Worm (Caenorhabditis elegans) whole organism, young adult: ENCODE results near the gene Y62H9A.15.

Source experiments
- B0019.2 ChIP-seq: fragments of 200-800 bp; sonication (Bioruptor generic); conservative IDR thresholded peaks from 2 replicates; pipeline ENCODE4 v1.3.6; 2022; ENCODE audit warnings: missing genetic modification reagents, missing genetic modification characterization, missing compliant biosample characterization
- B0261.1 ChIP-seq: sonication (generic microtip); optimal IDR thresholded peaks from 2 replicates; lab custom pipeline; 2016; ENCODE audit warnings: mild to moderate bottlenecking, missing genetic modification characterization, moderate library complexity, missing compliant biosample characterization
- C06A6.2 ChIP-seq: fragments of 200-800 bp; sonication (Bioruptor generic); conservative IDR thresholded peaks from 2 replicates; pipeline ENCODE4 v1.3.6; 2022; ENCODE audit warnings: missing genetic modification characterization, missing compliant biosample characterization
- C17E4.6 ChIP-seq: fragments of 200-800 bp; sonication (Bioruptor generic); IDR thresholded peaks from 2 replicates; pipeline ENCODE4 v1.3.6; 2022; ENCODE audit warnings: missing genetic modification reagents, missing genetic modification characterization, missing compliant biosample characterization
- F22D6.2 ChIP-seq: sonication (generic microtip); optimal IDR thresholded peaks from 2 replicates; lab custom pipeline; 2016; ENCODE audit warnings: mild to moderate bottlenecking, missing genetic modification characterization, missing compliant biosample characterization
- F23B12.7 ChIP-seq: sonication (generic microtip); optimal IDR thresholded peaks from 2 replicates; lab custom pipeline; 2017; ENCODE audit warnings: missing genetic modification characterization, mild to moderate bottlenecking, missing compliant biosample characterization, antibody characterized with exemption, moderate library complexity; ENCODE audit not compliant: insufficient read depth
- F33H1.4 ChIP-seq: fragments of 200-800 bp; sonication (Bioruptor generic); IDR thresholded peaks from 2 replicates; pipeline ENCODE4 v1.3.6; 2022; ENCODE audit warnings: missing genetic modification reagents, missing genetic modification characterization, missing compliant biosample characterization
- F39B2.1 ChIP-seq: fragments of 200-800 bp; sonication (Bioruptor generic); IDR thresholded peaks from 2 replicates; pipeline ENCODE4 v1.3.6; 2022; ENCODE audit warnings: missing genetic modification reagents, missing genetic modification characterization, missing compliant biosample characterization
- F52B5.7 ChIP-seq: sonication (generic microtip); optimal IDR thresholded peaks from 2 replicates; lab custom pipeline; 2016; ENCODE audit warnings: mild to moderate bottlenecking, missing genetic modification characterization, missing compliant biosample characterization
- T26A5.8 ChIP-seq: sonication (generic microtip); optimal IDR thresholded peaks from 2 replicates; lab custom pipeline; 2016; ENCODE audit warnings: missing genetic modification characterization, missing compliant biosample characterization
- Y56A3A.18 ChIP-seq: fragments of 200-800 bp; sonication (Bioruptor generic); IDR thresholded peaks from 2 replicates; pipeline ENCODE4 v1.3.6; 2022; ENCODE audit warnings: missing genetic modification reagents, missing genetic modification characterization, missing compliant biosample characterization
- ama-1 ChIP-seq, 3 experiments: fragments of 150-350 bp in 1 of 3; sonication (generic microtip) in 2 of 3; optimal IDR thresholded peaks; 2 replicates each; lab custom pipeline; 2014 to 2018; ENCODE audit warnings: missing biosample characterization in 2 of 3, missing genetic modification characterization in 2 of 3, missing genetic modification reagents in 2 of 3
- aptf-3 ChIP-seq: fragments of 200-800 bp; sonication (Bioruptor generic); IDR thresholded peaks from 2 replicates; pipeline ENCODE4 v1.3.6; 2022; ENCODE audit warnings: missing genetic modification characterization, missing compliant biosample characterization
- attf-3 ChIP-seq: fragments of 200-800 bp; sonication (Bioruptor generic); conservative IDR thresholded peaks from 2 replicates; pipeline ENCODE4 v1.3.6; 2022; ENCODE audit warnings: missing genetic modification reagents, missing genetic modification characterization, missing compliant biosample characterization
- attf-5 ChIP-seq: fragments of 200-800 bp; sonication (Bioruptor generic); optimal IDR thresholded peaks from 2 replicates; lab custom pipeline; 2018; ENCODE audit warnings: mild to moderate bottlenecking, missing genetic modification characterization, missing compliant biosample characterization
- cebp-1 ChIP-seq, 2 experiments: fragments of 200-800 bp in 1 of 2; sonication (Bioruptor generic) in 1 of 2; sonication (generic microtip) in 1 of 2; IDR thresholded peaks in 1 of 2; optimal IDR thresholded peaks in 1 of 2; 2 replicates each; pipeline versions ENCODE4 v1.3.6 to Lab custom; 2017 to 2022; ENCODE audit warnings: missing compliant biosample characterization in 2 of 2, missing genetic modification characterization in 2 of 2, mild to moderate bottlenecking in 1 of 2, missing genetic modification reagents in 1 of 2, moderate library complexity in 1 of 2
- cebp-2 ChIP-seq: fragments of 200-800 bp; sonication (Bioruptor generic); IDR thresholded peaks from 2 replicates; pipeline ENCODE4 v1.3.6; 2022; ENCODE audit warnings: missing genetic modification characterization, missing compliant biosample characterization
- ceh-40 ChIP-seq: fragments of 200-800 bp; sonication (Bioruptor generic); IDR thresholded peaks from 2 replicates; pipeline ENCODE4 v1.3.6; 2022; ENCODE audit warnings: missing genetic modification characterization, missing compliant biosample characterization
- ceh-91 ChIP-seq: fragments of 200-800 bp; sonication (Bioruptor generic); IDR thresholded peaks from 2 replicates; pipeline ENCODE4 v1.3.6; 2022; ENCODE audit warnings: missing genetic modification reagents, missing genetic modification characterization, missing compliant biosample characterization
- chd-7 ChIP-seq: sonication (generic microtip); optimal IDR thresholded peaks from 2 replicates; lab custom pipeline; 2016; ENCODE audit warnings: mild to moderate bottlenecking, missing genetic modification characterization, moderate library complexity, missing compliant biosample characterization
- die-1 ChIP-seq: sonication (generic microtip); optimal IDR thresholded peaks from 2 replicates; lab custom pipeline; 2016; ENCODE audit warnings: missing genotype, mild to moderate bottlenecking, missing genetic modification characterization, missing compliant biosample characterization
- dox-1 ChIP-seq: fragments of 200-800 bp; sonication (Bioruptor generic); IDR thresholded peaks from 2 replicates; pipeline ENCODE4 v1.3.6; 2022; ENCODE audit warnings: missing genetic modification reagents, missing genetic modification characterization, missing compliant biosample characterization
- dpff-1 ChIP-seq: sonication (generic microtip); optimal IDR thresholded peaks from 2 replicates; lab custom pipeline; 2017; ENCODE audit warnings: mild to moderate bottlenecking, missing genetic modification characterization, missing compliant biosample characterization
- dpl-1 ChIP-seq: fragments of 150-350 bp; optimal IDR thresholded peaks from 2 replicates; lab custom pipeline; 2014; ENCODE audit warnings: missing biosample characterization, missing genetic modification reagents, missing genetic modification characterization
- egl-44 ChIP-seq: fragments of 200-800 bp; sonication (Bioruptor generic); IDR thresholded peaks from 2 replicates; pipeline ENCODE4 v1.3.6; 2022; ENCODE audit warnings: missing genetic modification reagents, missing genetic modification characterization, missing compliant biosample characterization
- gei-17 ChIP-seq: fragments of 200-800 bp; sonication (Bioruptor generic); optimal IDR thresholded peaks from 2 replicates; lab custom pipeline; 2018; ENCODE audit warnings: mild to moderate bottlenecking, missing genetic modification characterization, missing compliant biosample characterization
- hlh-12 ChIP-seq: sonication (generic microtip); optimal IDR thresholded peaks from 2 replicates; lab custom pipeline; 2016; ENCODE audit warnings: missing genetic modification characterization, missing compliant biosample characterization
- hlh-26 ChIP-seq: fragments of 200-800 bp; sonication (Bioruptor generic); conservative IDR thresholded peaks from 2 replicates; pipeline ENCODE4 v1.3.6; 2022; ENCODE audit warnings: missing genetic modification reagents, missing genetic modification characterization, missing compliant biosample characterization
- hmg-1.2 ChIP-seq: fragments of 200-800 bp; sonication (Bioruptor generic); IDR thresholded peaks from 2 replicates; pipeline ENCODE4 v1.3.6; 2022; ENCODE audit warnings: missing genetic modification reagents, missing genetic modification characterization, missing compliant biosample characterization
- lag-1 ChIP-seq: fragments of 200-800 bp; sonication (Bioruptor generic); IDR thresholded peaks from 2 replicates; pipeline ENCODE4 v1.3.6; 2022; ENCODE audit warnings: missing genetic modification reagents, missing genetic modification characterization, missing compliant biosample characterization
- lin-40 ChIP-seq: sonication (generic microtip); optimal IDR thresholded peaks from 2 replicates; lab custom pipeline; 2016; ENCODE audit warnings: missing genetic modification characterization, mild to moderate bottlenecking, missing compliant biosample characterization, missing genotype, missing genetic modification reagents
- lsy-27 ChIP-seq: sonication (generic microtip); optimal IDR thresholded peaks from 2 replicates; lab custom pipeline; 2017; ENCODE audit warnings: missing genetic modification characterization, mild to moderate bottlenecking, missing compliant biosample characterization, antibody characterized with exemption, missing genotype, borderline replicate concordance; ENCODE audit not compliant: insufficient read depth
- madf-10 ChIP-seq: sonication (generic microtip); optimal IDR thresholded peaks from 2 replicates; lab custom pipeline; 2016; ENCODE audit warnings: mild to moderate bottlenecking, missing genetic modification characterization, missing compliant biosample characterization
- madf-8 ChIP-seq: fragments of 200-800 bp; sonication (Bioruptor generic); conservative IDR thresholded peaks from 2 replicates; pipeline ENCODE4 v1.3.6; 2022; ENCODE audit warnings: missing genetic modification reagents, missing genetic modification characterization, missing compliant biosample characterization
- mxl-1 ChIP-seq: sonication (generic microtip); optimal IDR thresholded peaks from 2 replicates; lab custom pipeline; 2016; ENCODE audit warnings: missing genetic modification characterization, missing compliant biosample characterization
- nhr-27 ChIP-seq: fragments of 200-800 bp; sonication (Bioruptor generic); optimal IDR thresholded peaks from 2 replicates; lab custom pipeline; 2018; ENCODE audit warnings: mild to moderate bottlenecking, missing genetic modification characterization, moderate library complexity, missing compliant biosample characterization
- nhr-90 ChIP-seq: sonication (generic microtip); optimal IDR thresholded peaks from 2 replicates; lab custom pipeline; 2016; ENCODE audit warnings: missing genotype, mild to moderate bottlenecking, missing genetic modification characterization, missing compliant biosample characterization
- repo-1 ChIP-seq: sonication (generic microtip); optimal IDR thresholded peaks from 2 replicates; lab custom pipeline; 2017; ENCODE audit warnings: mild to moderate bottlenecking, missing genetic modification characterization, missing compliant biosample characterization
- sdz-38 ChIP-seq: sonication (generic microtip); optimal IDR thresholded peaks from 2 replicates; lab custom pipeline; 2016; ENCODE audit warnings: missing genotype, missing genetic modification characterization, missing compliant biosample characterization
- snpc-4 ChIP-seq, 5 experiments: fragments of 150-350 bp in 1 of 5; sonication (generic microtip) in 4 of 5; optimal IDR thresholded peaks; 2 replicates each; lab custom pipeline; 2014 to 2018; ENCODE audit warnings: missing genetic modification characterization in 5 of 5, missing biosample characterization in 3 of 5, antibody characterized with exemption in 2 of 5, mild to moderate bottlenecking in 2 of 5, missing compliant biosample characterization in 2 of 5, missing genotype in 2 of 5, moderate library complexity in 2 of 5, missing genetic modification reagents in 1 of 5
- sptf-2 ChIP-seq: fragments of 200-800 bp; sonication (Bioruptor generic); optimal IDR thresholded peaks from 2 replicates; lab custom pipeline; 2018; ENCODE audit warnings: mild to moderate bottlenecking, missing genetic modification characterization, missing compliant biosample characterization
- tbx-9 ChIP-seq: sonication (generic microtip); optimal IDR thresholded peaks from 2 replicates; lab custom pipeline; 2016; ENCODE audit warnings: borderline replicate concordance, missing genetic modification characterization, inconsistent platforms, missing compliant biosample characterization
- tlf-1 ChIP-seq: fragments of 200-800 bp; sonication (Bioruptor generic); optimal IDR thresholded peaks from 2 replicates; lab custom pipeline; 2018; ENCODE audit warnings: mild to moderate bottlenecking, missing genetic modification characterization, missing compliant biosample characterization
- ztf-22 ChIP-seq: fragments of 200-800 bp; sonication (Bioruptor generic); optimal IDR thresholded peaks from 2 replicates; lab custom pipeline; 2018; ENCODE audit warnings: mild to moderate bottlenecking, missing genetic modification characterization, moderate library complexity, missing compliant biosample characterization
- ztf-25 ChIP-seq: fragments of 200-800 bp; sonication (Bioruptor generic); IDR thresholded peaks from 2 replicates; pipeline ENCODE4 v1.3.6; 2022; ENCODE audit warnings: missing genetic modification reagents, missing genetic modification characterization, missing compliant biosample characterization
- ztf-3 ChIP-seq: fragments of 200-800 bp; sonication (Bioruptor generic); optimal IDR thresholded peaks from 2 replicates; lab custom pipeline; 2018; ENCODE audit warnings: mild to moderate bottlenecking, missing genetic modification characterization, missing compliant biosample characterization
- ztf-6 ChIP-seq: fragments of 200-800 bp; sonication (Bioruptor generic); IDR thresholded peaks from 2 replicates; pipeline ENCODE4 v1.3.6; 2022; ENCODE audit warnings: missing genetic modification reagents, missing genetic modification characterization, missing compliant biosample characterization

Y62H9A.15 gene

ce11 chrX:11933547-11933946 lies 23.6 kb upstream of the Y62H9A.15 start (continued):
- TF ChIP-seq snpc-4 (GFP tag; optimal IDR thresholded peaks at IDR 0.05; lab: Kevin White, UChicago) (peak; percentile 39), snpc-4 (tag; optimal IDR thresholded peaks at IDR 0.05; lab: Kevin White, UChicago) (peak in 2 of 4 experiments; percentile 56 to 70), sdz-38 (tag; lab: Kevin White, UChicago) (no peak), lsy-27 (tag; lab: Kevin White, UChicago) (no peak), mxl-1 (peak; percentile 85), F39B2.1 (0 out of 2 replicates have a peak, but pooled peaks have one; percentile 21), die-1 (tag; lab: Kevin White, UChicago) (peak; percentile 84), gei-17 (GFP tag; lab: Kevin White, UChicago) (no peak), nhr-27 (tag; lab: Kevin White, UChicago) (no peak), hlh-12 (tag; lab: Kevin White, UChicago) (no peak), lag-1 (GFP tag; lab: Robert Waterston, UW) (no peak), attf-3 (no peak), F23B12.7 (tag; lab: Kevin White, UChicago) (no peak), hmg-1.2 (GFP tag; lab: Robert Waterston, UW) (peak; percentile 69), lin-40 (no peak), nhr-90 (peak; percentile 79), madf-10 (peak; percentile 35), dpff-1 (tag; lab: Kevin White, UChicago) (no peak), C06A6.2 (GFP tag; lab: Robert Waterston, UW) (no peak), C17E4.6 (GFP tag; lab: Robert Waterston, UW) (no peak), dox-1 (GFP tag; lab: Robert Waterston, UW) (peak; percentile 79; the same call in 1 of the 2 replicates), repo-1 (no peak), ztf-25 (GFP tag; lab: Robert Waterston, UW) (peak; percentile 78; the same call in 1 of the 2 replicates), ztf-22 (GFP tag; lab: Kevin White, UChicago) (no peak), tlf-1 (GFP tag; lab: Kevin White, UChicago) (no peak), B0261.1 (peak; percentile 89), F22D6.2 (tag; lab: Kevin White, UChicago) (no peak), F52B5.7 (tag; lab: Kevin White, UChicago) (no peak), attf-5 (GFP tag; lab: Kevin White, UChicago) (peak; percentile 70), madf-8 (no peak), chd-7 (tag; lab: Kevin White, UChicago) (peak; percentile 39), F33H1.4 (no peak), aptf-3 (no peak), ztf-3 (GFP tag; lab: Kevin White, UChicago) (no peak), ama-1 (optimal IDR thresholded peaks at IDR 0.05; lab: Kevin White, UChicago) (no peak), ama-1 (GFP tag; optimal IDR thresholded peaks at IDR 0.05; lab: Kevin White, UChicago) (peak in 1 of 2 experiments; percentile 25), egl-44 (GFP tag; lab: Robert Waterston, UW) (peak; percentile 78; the same call in 1 of the 2 replicates), T26A5.8 (no peak)

ce11 chrX:11931559-11931958 lies 21.6 kb upstream of the Y62H9A.15 start, which contains the start of gene dot-1.4:
dot-1.4 (minus strand) TSS chrX:11931659.
- no peak for TF ChIP-seq dpl-1 (GFP tag; lab: Kevin White, UChicago)
- no peak for TF ChIP-seq egl-44 (GFP tag; lab: Robert Waterston, UW)
- TF ChIP-seq cebp-1 (GFP tag; IDR thresholded peaks at IDR 0.05; lab: Robert Waterston, UW), result no peak
- no peak for TF ChIP-seq cebp-1 (tag; optimal IDR thresholded peaks at IDR 0.05; lab: Kevin White, UChicago)
- no peak for TF ChIP-seq cebp-2 (GFP tag; lab: Robert Waterston, UW)
- TF ChIP-seq ceh-40, result no peak
- no peak for TF ChIP-seq ztf-3 (GFP tag; lab: Kevin White, UChicago)
- no peak for TF ChIP-seq sptf-2
- TF ChIP-seq ztf-6, result no peak
- TF ChIP-seq Y56A3A.18, result no peak
- TF ChIP-seq hmg-1.2 (GFP tag; lab: Robert Waterston, UW), result no peak
- no peak for TF ChIP-seq madf-10
- TF ChIP-seq F39B2.1, result no peak
- no peak for TF ChIP-seq hlh-26 (GFP tag; lab: Robert Waterston, UW)
- no peak for TF ChIP-seq nhr-27 (tag; lab: Kevin White, UChicago)
- TF ChIP-seq tbx-9 (tag; lab: Kevin White, UChicago), result no peak
- TF ChIP-seq C17E4.6 (GFP tag; lab: Robert Waterston, UW), result no peak
- TF ChIP-seq B0019.2 (GFP tag; lab: Robert Waterston, UW), result no peak
- TF ChIP-seq lag-1 (GFP tag; lab: Robert Waterston, UW), result no peak
- no peak for TF ChIP-seq ceh-91
